Worm (Caenorhabditis elegans): ENCODE data around the gene F26F2.5.

F26F2.5 gene

ce11 chrV:20573392-20573791, at the start of gene F26F2.5:
Gene F26F2.5 (plus strand): TSS chrV:20573692.
- TF ChIP-seq unc-39 (tag; optimal IDR thresholded peaks at IDR 0.05) (no peak), hmg-11 (tag; optimal IDR thresholded peaks at IDR 0.05) (no peak), nhr-237 (tag; optimal IDR thresholded peaks at IDR 0.05) (no peak), aly-2 (tag; optimal IDR thresholded peaks at IDR 0.05) (no peak), egl-27 (tag; optimal IDR thresholded peaks at IDR 0.05) (no peak), elt-1 (tag; optimal IDR thresholded peaks at IDR 0.05) (no peak)

- TF ChIP-seq lin-15B (tag; optimal IDR thresholded peaks at IDR 0.05), result no peak
- no peak for TF ChIP-seq snpc-4 (tag; optimal IDR thresholded peaks at IDR 0.05)
- no peak for TF ChIP-seq nhr-11 (tag; optimal IDR thresholded peaks at IDR 0.05)
- no peak for TF ChIP-seq aly-2 (tag; optimal IDR thresholded peaks at IDR 0.05)
- TF ChIP-seq skn-1 (tag; optimal IDR thresholded peaks at IDR 0.05), result peak; percentile 41
- TF ChIP-seq egl-5 (tag; optimal IDR thresholded peaks at IDR 0.05), result no peak
- no peak for TF ChIP-seq unc-62 (GFP tag; optimal IDR thresholded peaks at IDR 0.05)
- no peak for TF ChIP-seq elt-3 (tag; optimal IDR thresholded peaks at IDR 0.05)
- no peak for TF ChIP-seq nhr-43 (tag; optimal IDR thresholded peaks at IDR 0.05; ENCODE audit: poor library complexity, severe bottlenecking)
- no peak for TF ChIP-seq nhr-76 (tag; optimal IDR thresholded peaks at IDR 0.05)
- TF ChIP-seq pha-4 (tag; optimal IDR thresholded peaks at IDR 0.05), result no peak
- TF ChIP-seq ama-1 (optimal IDR thresholded peaks at IDR 0.05), result no peak
- TF ChIP-seq unc-39 (tag; optimal IDR thresholded peaks at IDR 0.05), result no peak
- peak; percentile 89 for TF ChIP-seq pqm-1 (tag; optimal IDR thresholded peaks at IDR 0.05)
- TF ChIP-seq jun-1 (tag; optimal IDR thresholded peaks at IDR 0.05), result peak; percentile 52
- no peak for TF ChIP-seq nhr-28 (tag; optimal IDR thresholded peaks at IDR 0.05)
- no peak for TF ChIP-seq nhr-23 (tag; optimal IDR thresholded peaks at IDR 0.05)
- peak; percentile 82 for TF ChIP-seq elt-2 (tag; optimal IDR thresholded peaks at IDR 0.05)
- TF ChIP-seq fos-1 (tag; optimal IDR thresholded peaks at IDR 0.05), result no peak
- TF ChIP-seq R02D3.7 (tag; optimal IDR thresholded peaks at IDR 0.05), result no peak
- TF ChIP-seq ztf-11 (tag; optimal IDR thresholded peaks at IDR 0.05), result no peak
- no peak for TF ChIP-seq ceh-82 (tag; optimal IDR thresholded peaks at IDR 0.05)
- no peak for TF ChIP-seq nhr-77 (tag; optimal IDR thresholded peaks at IDR 0.05)
- TF ChIP-seq egl-27 (tag; optimal IDR thresholded peaks at IDR 0.05), result no peak
These were observed 47.6 kb upstream of the F26F2.5 start, which contains the start of the genes srh-166 and Y38H6C.24 for ce11 chrV:20525816-20526459. Gene srh-166 (minus strand): TSS chrV:20525866. Gene Y38H6C.24 (plus strand): TSS chrV:20526435.

ce11 chrV:20527493-20527892, 46.0 kb upstream of the F26F2.5 start, which contains the start of gene Y38H6C.13:
Gene Y38H6C.13 (plus strand): TSS chrV:20527793.
- TF ChIP-seq elt-3 (tag; optimal IDR thresholded peaks at IDR 0.05) (no peak), mml-1 (tag; optimal IDR thresholded peaks at IDR 0.05) (no peak), nhr-43 (tag; optimal IDR thresholded peaks at IDR 0.05; ENCODE audit: poor library complexity, severe bottlenecking) (no peak), daf-12 (tag; optimal IDR thresholded peaks at IDR 0.05) (no peak), sea-2 (GFP tag; optimal IDR thresholded peaks at IDR 0.05) (no peak), ceh-28 (tag; optimal IDR thresholded peaks at IDR 0.05) (no peak), ceh-82 (tag; optimal IDR thresholded peaks at IDR 0.05) (no peak), elt-2 (tag; optimal IDR thresholded peaks at IDR 0.05) (no peak), nhr-25 (tag; optimal IDR thresholded peaks at IDR 0.05) (no peak), nfya-1 (tag; optimal IDR thresholded peaks at IDR 0.05; ENCODE audit: insufficient read depth) (no peak), ztf-11 (tag; optimal IDR thresholded peaks at IDR 0.05) (no peak), nhr-76 (tag; optimal IDR thresholded peaks at IDR 0.05) (no peak), nhr-77 (tag; optimal IDR thresholded peaks at IDR 0.05) (no peak), aly-2 (tag; optimal IDR thresholded peaks at IDR 0.05) (no peak), tbx-2 (tag; optimal IDR thresholded peaks at IDR 0.05) (no peak), unc-62 (GFP tag; optimal IDR thresholded peaks at IDR 0.05) (no peak), ztf-4 (tag; optimal IDR thresholded peaks at IDR 0.05) (no peak)

- no peak for TF ChIP-seq ceh-16 (tag; optimal IDR thresholded peaks at IDR 0.05)
- TF ChIP-seq pqm-1 (tag; optimal IDR thresholded peaks at IDR 0.05), result no peak
- TF ChIP-seq nhr-23 (tag; optimal IDR thresholded peaks at IDR 0.05), result no peak
- TF ChIP-seq fkh-10 (GFP tag; optimal IDR thresholded peaks at IDR 0.05), result no peak
- TF ChIP-seq ZK546.5 (tag; optimal IDR thresholded peaks at IDR 0.05), result no peak
- no peak for TF ChIP-seq zag-1 (tag; optimal IDR thresholded peaks at IDR 0.05)
- TF ChIP-seq elt-1 (tag; optimal IDR thresholded peaks at IDR 0.05), result no peak
- no peak for TF ChIP-seq nhr-11 (tag; optimal IDR thresholded peaks at IDR 0.05)
- TF ChIP-seq nhr-76 (tag; optimal IDR thresholded peaks at IDR 0.05), result no peak
- TF ChIP-seq egl-27 (tag; optimal IDR thresholded peaks at IDR 0.05), result no peak
- TF ChIP-seq nhr-237 (tag; optimal IDR thresholded peaks at IDR 0.05), result no peak
These were observed 39.4 kb upstream of the F26F2.5 start, which contains the start of gene famh-161 for ce11 chrV:20534072-20534471. Gene famh-161 (minus strand): TSS chrV:20534172.
